Fruit fly (Drosophila melanogaster) whole organism, embryonic: ENCODE measurements around the gene AstC.
A peak's percentile ranks its signal among the peaks of the same experiment; 100 is the strongest.

Experiments used
- Ada2b ChIP-seq: fragments of 200-800 bp; sonication (Bioruptor generic); IDR thresholded peaks from 2 replicates; pipeline ENCODE4 v1.3.6; 2022; ENCODE audit warnings: missing biosample characterization, missing genetic modification characterization
- Aef1 ChIP-seq: fragments of 200-800 bp; sonication (Bioruptor generic); IDR thresholded peaks from 3 replicates; pipeline ENCODE4 v1.3.6; 2022; ENCODE audit warnings: missing biosample characterization, missing genetic modification characterization
- Antp ChIP-seq: fragments of 200-800 bp; sonication (Bioruptor generic); optimal IDR thresholded peaks from 3 replicates; lab custom pipeline; 2016; ENCODE audit warnings: missing biosample characterization, missing genetic modification characterization
- CG1024 ChIP-seq: fragments of 200-800 bp; sonication (Bioruptor generic); IDR thresholded peaks from 2 replicates; pipeline ENCODE4 v1.3.6; 2022; ENCODE audit warnings: missing biosample characterization, missing genetic modification characterization
- CG11723 ChIP-seq: fragments of 200-800 bp; sonication (Bioruptor generic); optimal IDR thresholded peaks from 2 replicates; lab custom pipeline; 2017; ENCODE audit warnings: missing biosample characterization, mild to moderate bottlenecking, missing genetic modification characterization
- CG12155 ChIP-seq: fragments of 200-800 bp; sonication (Bioruptor generic); optimal IDR thresholded peaks from 3 replicates; lab custom pipeline; 2016; ENCODE audit warnings: missing biosample characterization, missing genetic modification characterization
- CG12236 ChIP-seq: fragments of 200-800 bp; sonication (Bioruptor generic); optimal IDR thresholded peaks from 2 replicates; lab custom pipeline; 2016; ENCODE audit warnings: missing biosample characterization, missing genetic modification characterization
- CG13123 ChIP-seq: fragments of 200-800 bp; sonication (Bioruptor generic); optimal IDR thresholded peaks from 2 replicates; lab custom pipeline; 2016; ENCODE audit warnings: missing biosample characterization, missing genetic modification characterization
- CG13296 ChIP-seq: fragments of 200-800 bp; sonication (Bioruptor generic); optimal IDR thresholded peaks from 3 replicates; lab custom pipeline; 2018; ENCODE audit warnings: missing biosample characterization, mild to moderate bottlenecking, missing genetic modification characterization
- CG13624 ChIP-seq: fragments of 200-800 bp; sonication (Bioruptor generic); optimal IDR thresholded peaks from 2 replicates; lab custom pipeline; 2016; ENCODE audit warnings: missing biosample characterization, missing genetic modification characterization
- CG13775 ChIP-seq: fragments of 200-800 bp; sonication (Bioruptor generic); optimal IDR thresholded peaks from 3 replicates; lab custom pipeline; 2017; ENCODE audit warnings: missing biosample characterization, mild to moderate bottlenecking, missing genetic modification characterization
- CG14860 ChIP-seq: fragments of 200-800 bp; sonication (Bioruptor generic); IDR thresholded peaks from 3 replicates; pipeline ENCODE4 v1.3.6; 2022; ENCODE audit warnings: missing biosample characterization, missing genetic modification characterization; ENCODE audit not compliant: partially characterized antibody
- CG15514 ChIP-seq: fragments of 200-800 bp; sonication (Bioruptor generic); optimal IDR thresholded peaks from 3 replicates; lab custom pipeline; 2017; ENCODE audit warnings: missing biosample characterization, missing genetic modification characterization, mild to moderate bottlenecking, moderate library complexity, missing genetic modification reagents
- CG15696 ChIP-seq: fragments of 200-800 bp; sonication (Bioruptor generic); optimal IDR thresholded peaks from 2 replicates; lab custom pipeline; 2019; ENCODE audit warnings: missing biosample characterization, mild to moderate bottlenecking, missing genetic modification characterization, moderate library complexity
- CG16813 ChIP-seq: fragments of 200-800 bp; sonication (Bioruptor generic); IDR thresholded peaks from 3 replicates; pipeline ENCODE4 v1.3.6; 2022; ENCODE audit warnings: missing biosample characterization, missing genetic modification characterization; ENCODE audit not compliant: partially characterized antibody
- CG17568 ChIP-seq: fragments of 200-800 bp; sonication (Bioruptor generic); optimal IDR thresholded peaks from 2 replicates; lab custom pipeline; 2018; ENCODE audit warnings: missing biosample characterization, mild to moderate bottlenecking, missing genetic modification characterization, moderate library complexity
- CG18619 ChIP-seq: fragments of 200-800 bp; sonication (Bioruptor generic); optimal IDR thresholded peaks from 3 replicates; lab custom pipeline; 2017; ENCODE audit warnings: missing biosample characterization, mild to moderate bottlenecking, missing genetic modification characterization
- CG2199 ChIP-seq: fragments of 200-800 bp; sonication (Bioruptor generic); IDR thresholded peaks from 3 replicates; pipeline ENCODE4 v1.3.6; 2022; ENCODE audit warnings: missing biosample characterization, missing genetic modification characterization
- CG30403 ChIP-seq: fragments of 200-800 bp; sonication (Bioruptor generic); optimal IDR thresholded peaks from 3 replicates; lab custom pipeline; 2016; ENCODE audit warnings: missing biosample characterization, missing genetic modification characterization
- CG31388 ChIP-seq: fragments of 200-800 bp; sonication (Bioruptor generic); optimal IDR thresholded peaks from 2 replicates; lab custom pipeline; 2016; ENCODE audit warnings: missing biosample characterization, missing genetic modification characterization
- CG3281 ChIP-seq: fragments of 200-800 bp; sonication (Bioruptor generic); optimal IDR thresholded peaks from 3 replicates; lab custom pipeline; 2017; ENCODE audit warnings: missing biosample characterization, mild to moderate bottlenecking, missing genetic modification characterization
- CG6272 ChIP-seq: fragments of 200-800 bp; sonication (Bioruptor generic); IDR thresholded peaks from 2 replicates; pipeline ENCODE4 v1.3.6; 2022; ENCODE audit warnings: missing biosample characterization, missing genetic modification characterization
- CG6765 ChIP-seq: fragments of 200-800 bp; sonication (Bioruptor generic); optimal IDR thresholded peaks from 3 replicates; lab custom pipeline; 2017; ENCODE audit warnings: missing biosample characterization, mild to moderate bottlenecking, missing genetic modification characterization
- CG8290 ChIP-seq, 3 experiments: fragments of 200-800 bp; sonication (Bioruptor generic); optimal IDR thresholded peaks; 2 replicates each; lab custom pipeline; 2016 to 2019; ENCODE audit warnings: missing biosample characterization in 3 of 3, missing genetic modification characterization in 3 of 3, mild to moderate bottlenecking in 2 of 3, moderate library complexity in 1 of 3
- CG8388 ChIP-seq: fragments of 200-800 bp; sonication (Bioruptor generic); optimal IDR thresholded peaks from 2 replicates; lab custom pipeline; 2019; ENCODE audit warnings: missing biosample characterization, mild to moderate bottlenecking, missing genetic modification characterization, moderate library complexity
- CG8765 ChIP-seq: fragments of 200-800 bp; sonication (Bioruptor generic); IDR thresholded peaks from 2 replicates; pipeline ENCODE4 v1.3.6; 2022; ENCODE audit warnings: missing biosample characterization, missing genetic modification characterization
- CG9797 ChIP-seq: fragments of 200-800 bp; sonication (Bioruptor generic); optimal IDR thresholded peaks from 3 replicates; lab custom pipeline; 2018; ENCODE audit warnings: missing biosample characterization, mild to moderate bottlenecking, missing genetic modification characterization
- CG9932 ChIP-seq: fragments of 200-800 bp; sonication (Bioruptor generic); IDR thresholded peaks from 2 replicates; pipeline ENCODE4 v1.3.6; 2022; ENCODE audit warnings: missing biosample characterization, missing genetic modification characterization
- Camta ChIP-seq: fragments of 200-800 bp; sonication (Bioruptor generic); optimal IDR thresholded peaks from 2 replicates; lab custom pipeline; 2016; ENCODE audit warnings: missing biosample characterization, missing genetic modification characterization
- Chrac-16 ChIP-seq: fragments of 200-800 bp; sonication (Bioruptor generic); optimal IDR thresholded peaks from 3 replicates; lab custom pipeline; 2016; ENCODE audit warnings: missing biosample characterization, missing genetic modification characterization
- Deaf1 ChIP-seq: fragments of 200-800 bp; optimal IDR thresholded peaks from 3 replicates; lab custom pipeline; 2019; ENCODE audit warnings: missing biosample characterization, mild to moderate bottlenecking, missing genetic modification characterization, moderate library complexity
- Dip3 ChIP-seq: fragments of 200-800 bp; sonication (Bioruptor generic); optimal IDR thresholded peaks from 3 replicates; lab custom pipeline; 2016; ENCODE audit warnings: missing biosample characterization, missing genetic modification characterization
- Eip74EF ChIP-seq, 2 experiments: fragments of 200-800 bp in 1 of 2; fragments of >200 bp in 1 of 2; sonication (Bioruptor generic) in 1 of 2; optimal IDR thresholded peaks; 2 replicates each; lab custom pipeline; 2017 to 2019; ENCODE audit warnings: missing biosample characterization in 2 of 2, missing genetic modification characterization in 2 of 2, mild to moderate bottlenecking in 1 of 2, moderate library complexity in 1 of 2
- Hr39 ChIP-seq: fragments of >200 bp; optimal IDR thresholded peaks from 2 replicates; lab custom pipeline; 2017
- Myb ChIP-seq: fragments of 200-800 bp; sonication (Bioruptor generic); optimal IDR thresholded peaks from 2 replicates; lab custom pipeline; 2016; ENCODE audit warnings: missing biosample characterization, missing genetic modification characterization
- NC2β ChIP-seq: fragments of 200-800 bp; sonication (Bioruptor generic); optimal IDR thresholded peaks from 2 replicates; lab custom pipeline; 2016; ENCODE audit warnings: missing biosample characterization, missing genetic modification characterization
- Sry-β ChIP-seq: fragments of 200-800 bp; sonication (Bioruptor generic); optimal IDR thresholded peaks from 2 replicates; lab custom pipeline; 2018; ENCODE audit warnings: missing biosample characterization, mild to moderate bottlenecking, missing genetic modification characterization, moderate library complexity
- dysf ChIP-seq: fragments of 200-800 bp; sonication (Bioruptor generic); IDR thresholded peaks from 3 replicates; pipeline ENCODE4 v1.3.6; 2022; ENCODE audit warnings: missing biosample characterization, missing genetic modification characterization
- fd102C ChIP-seq: fragments of 200-800 bp; sonication (Bioruptor generic); optimal IDR thresholded peaks from 2 replicates; lab custom pipeline; 2018; ENCODE audit warnings: missing biosample characterization, mild to moderate bottlenecking, missing genetic modification characterization, moderate library complexity
- fd3F ChIP-seq: fragments of 200-800 bp; sonication (Bioruptor generic); optimal IDR thresholded peaks from 2 replicates; lab custom pipeline; 2018; ENCODE audit warnings: missing biosample characterization, mild to moderate bottlenecking, missing genetic modification characterization, moderate library complexity
- ftz-f1 ChIP-seq: fragments of 200-800 bp; sonication (Bioruptor generic); optimal IDR thresholded peaks from 2 replicates; lab custom pipeline; 2016; ENCODE audit warnings: missing biosample characterization, missing genetic modification characterization
- gro ChIP-seq: fragments of 200-800 bp; sonication (Bioruptor generic); optimal IDR thresholded peaks from 2 replicates; lab custom pipeline; 2016; ENCODE audit warnings: missing biosample characterization, missing genetic modification characterization
- ham ChIP-seq: fragments of 200-800 bp; sonication (Bioruptor generic); IDR thresholded peaks from 2 replicates; pipeline ENCODE4 v1.3.6; 2022; ENCODE audit warnings: missing biosample characterization, missing genetic modification characterization
- her ChIP-seq: fragments of 200-800 bp; sonication (Bioruptor generic); optimal IDR thresholded peaks from 2 replicates; lab custom pipeline; 2016; ENCODE audit warnings: missing biosample characterization, missing genetic modification characterization
- mam ChIP-seq: fragments of 200-800 bp; sonication (Bioruptor generic); optimal IDR thresholded peaks from 3 replicates; lab custom pipeline; 2016; ENCODE audit warnings: missing biosample characterization, missing genetic modification characterization
- nom ChIP-seq: fragments of 200-800 bp; sonication (Bioruptor generic); optimal IDR thresholded peaks from 2 replicates; lab custom pipeline; 2017; ENCODE audit warnings: missing biosample characterization, missing genetic modification characterization, mild to moderate bottlenecking, moderate library complexity, missing genetic modification reagents
- run ChIP-seq: fragments of 200-800 bp; sonication (Bioruptor generic); optimal IDR thresholded peaks from 3 replicates; lab custom pipeline; 2018; ENCODE audit warnings: missing biosample characterization, mild to moderate bottlenecking, missing genetic modification characterization
- sr ChIP-seq: fragments of 200-800 bp; sonication (Bioruptor generic); IDR thresholded peaks from 3 replicates; pipeline ENCODE4 v1.3.6; 2022; ENCODE audit warnings: missing biosample characterization, missing genetic modification characterization
- stc ChIP-seq: fragments of 200-800 bp; sonication (Bioruptor generic); IDR thresholded peaks from 2 replicates; pipeline ENCODE4 v1.3.6; 2022; ENCODE audit warnings: missing biosample characterization, missing genetic modification characterization
- usp ChIP-seq: fragments of >200 bp; optimal IDR thresholded peaks from 2 replicates; lab custom pipeline; 2017; ENCODE audit warnings: missing biosample characterization, missing genetic modification characterization
- wek ChIP-seq: fragments of 200-800 bp; sonication (Bioruptor generic); optimal IDR thresholded peaks from 3 replicates; lab custom pipeline; 2018; ENCODE audit warnings: missing biosample characterization, mild to moderate bottlenecking, missing genetic modification characterization, moderate library complexity
- zfh2 ChIP-seq: fragments of 200-800 bp; sonication (Bioruptor generic); optimal IDR thresholded peaks from 2 replicates; lab custom pipeline; 2016; ENCODE audit warnings: missing biosample characterization, missing genetic modification characterization

Gene AstC

dm6 chr2L:11091111-11091510 lies 9.9 kb upstream of the AstC start, which contains the start of gene Wdr59 (continued):
- TF ChIP-seq CG13296 (GFP tag; lab: Kevin White, UChicago) (no peak), CG3281 (GFP tag; lab: Kevin White, UChicago) (no peak), her (no peak), CG8765 (GFP tag; lab: Robert Waterston, UW) (no peak), mam (GFP tag; lab: Kevin White, UChicago) (peak; percentile 11), CG30403 (GFP tag; lab: Kevin White, UChicago) (peak; percentile 59), CG12155 (GFP tag; lab: Kevin White, UChicago) (peak; percentile 39), Myb (GFP tag; lab: Kevin White, UChicago) (peak; percentile 54), fd102C (GFP tag; lab: Kevin White, UChicago) (no peak), Aef1 (GFP tag; lab: Robert Waterston, UW) (0 out of 3 replicates have a peak, but pooled peaks have one; percentile 19), run (no peak), CG15514 (peak; percentile 57), CG8388 (GFP tag; lab: Kevin White, UChicago) (no peak), Sry-β (GFP tag; lab: Kevin White, UChicago) (peak; percentile 99), CG31388 (no peak), zfh2 (GFP tag; lab: Kevin White, UChicago) (no peak), CG12236 (no peak), Dip3 (GFP tag; lab: Kevin White, UChicago) (no peak), ham (no peak), NC2β (GFP tag; lab: Kevin White, UChicago) (no peak), Ada2b (GFP tag; lab: Robert Waterston, UW) (no peak), dysf (no peak), Hr39 (lab: Kevin White, UChicago) (no peak), sr (GFP tag; lab: Robert Waterston, UW) (no peak), fd3F (GFP tag; lab: Kevin White, UChicago) (no peak), Chrac-16 (peak; percentile 55), CG15696 (tag; lab: Kevin White, UChicago) (peak; percentile 33), CG9797 (GFP tag; lab: Kevin White, UChicago) (no peak), Eip74EF (GFP tag; optimal IDR thresholded peaks at IDR 0.05; lab: Kevin White, UChicago) (no peak), CG13775 (GFP tag; lab: Kevin White, UChicago) (peak; percentile 2), CG18619 (GFP tag; lab: Kevin White, UChicago) (no peak), usp (no peak), CG17568 (GFP tag; lab: Kevin White, UChicago) (no peak), Camta (GFP tag; lab: Kevin White, UChicago) (no peak), CG2199 (no peak), wek (GFP tag; lab: Kevin White, UChicago) (no peak), CG16813 (GFP tag; lab: Robert Waterston, UW) (peak; percentile 65), CG6272 (GFP tag; lab: Robert Waterston, UW) (no peak), CG13123 (no peak), CG14860 (GFP tag; lab: Robert Waterston, UW) (peak; percentile 62; the same call in 2 of the 3 replicates), stc (GFP tag; lab: Robert Waterston, UW) (no peak), Antp (GFP tag; lab: Kevin White, UChicago) (no peak), CG9932 (GFP tag; lab: Robert Waterston, UW) (peak; percentile 60; the same call in 1 of the 2 replicates), nom (GFP tag; lab: Kevin White, UChicago) (no peak), gro (GFP tag; lab: Kevin White, UChicago) (no peak), CG13624 (GFP tag; lab: Kevin White, UChicago) (no peak), CG6765 (GFP tag; lab: Kevin White, UChicago) (no peak), CG1024 (GFP tag; lab: Robert Waterston, UW) (no peak), CG8290 (GFP tag; optimal IDR thresholded peaks at IDR 0.05; lab: Kevin White, UChicago) (peak; percentile 28), CG8290 (tag; optimal IDR thresholded peaks at IDR 0.05; lab: Kevin White, UChicago) (no peak), CG11723 (GFP tag; lab: Kevin White, UChicago) (no peak), ftz-f1 (no peak), Deaf1 (tag; lab: Kevin White, UChicago) (no peak)
